Fruit fly (Drosophila melanogaster) whole organism, adult: ENCODE results near the gene CG42588.
A peak's percentile ranks its signal among the peaks of the same experiment; 100 is the strongest.

ENCODE experiments used
- CG7045 ChIP-seq: fragments of 200-800 bp; sonication (Bioruptor generic); optimal IDR thresholded peaks from 2 replicates; lab custom pipeline; 2017; ENCODE audit warnings: missing biosample characterization, mild to moderate bottlenecking, missing genetic modification characterization
- Hr96 ChIP-seq: fragments of 200-800 bp; sonication (Bioruptor generic); optimal IDR thresholded peaks from 2 replicates; lab custom pipeline; 2016; ENCODE audit warnings: missing biosample characterization, missing genetic modification characterization

dm6 chr3L:12798795-12799311 lies 15.2 kb upstream of the CG42588 start:
- peak; percentile 33 for TF ChIP-seq Hr96 (GFP tag; lab: Kevin White, UChicago)
- TF ChIP-seq CG7045, result peak; percentile 29
